Worm (Caenorhabditis elegans): Measurements from ENCODE around the gene F20H11.4.

The F20H11.4 gene

DNA sequence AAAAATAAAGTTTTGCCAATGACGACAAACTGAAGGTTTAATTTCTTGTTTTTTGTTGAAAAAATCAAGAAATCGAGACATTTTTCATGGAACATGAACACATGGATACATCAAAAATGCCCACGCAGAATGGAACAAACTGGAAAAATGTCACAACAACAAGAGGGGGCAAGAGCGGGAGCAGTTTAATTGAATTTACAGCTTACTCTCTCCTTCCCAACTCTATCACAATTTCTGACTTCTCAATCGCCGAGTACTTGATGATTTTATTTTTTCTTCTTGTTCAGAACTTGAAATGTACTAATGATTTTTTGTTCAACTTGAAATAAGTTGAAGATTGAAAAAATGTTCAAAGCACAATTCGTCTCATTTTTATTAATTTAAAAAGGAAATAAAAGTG lies 36.9 kb downstream of the F20H11.4 start:
- TF ChIP-seq Y67H2A.10 (GFP tag; conservative IDR thresholded peaks at IDR 0.05), result no peak
- no peak for TF ChIP-seq ztf-26 (tag; optimal IDR thresholded peaks at IDR 0.05)
- no peak for TF ChIP-seq ceh-91 (GFP tag; IDR thresholded peaks at IDR 0.05)
- no peak for TF ChIP-seq F23B12.7 (tag; optimal IDR thresholded peaks at IDR 0.05; ENCODE audit: insufficient read depth)
- no peak for TF ChIP-seq gei-17 (GFP tag; optimal IDR thresholded peaks at IDR 0.05)
- no peak for TF ChIP-seq lin-26 (GFP tag; IDR thresholded peaks at IDR 0.05)
- TF ChIP-seq nhr-120 (GFP tag; IDR thresholded peaks at IDR 0.05), result no peak
- no peak for TF ChIP-seq nhr-27 (tag; optimal IDR thresholded peaks at IDR 0.05)
- no peak for TF ChIP-seq hlh-12 (tag; optimal IDR thresholded peaks at IDR 0.05)
- TF ChIP-seq mes-4 (tag; optimal IDR thresholded peaks at IDR 0.05), result no peak
- TF ChIP-seq tbp1 (GFP tag; optimal IDR thresholded peaks at IDR 0.05), result no peak
- TF ChIP-seq madf-3 (GFP tag; IDR thresholded peaks at IDR 0.05), result no peak
- TF ChIP-seq tlf-1 (GFP tag; optimal IDR thresholded peaks at IDR 0.05), result no peak
- no peak for TF ChIP-seq Y79H2A.3 (GFP tag; conservative IDR thresholded peaks at IDR 0.05)
- TF ChIP-seq ceh-79 (tag; optimal IDR thresholded peaks at IDR 0.05), result no peak
- TF ChIP-seq ceh-40 (GFP tag; IDR thresholded peaks at IDR 0.05), result no peak
- TF ChIP-seq B0035.1 (tag; optimal IDR thresholded peaks at IDR 0.05), result no peak
- no peak for TF ChIP-seq aptf-3 (GFP tag; IDR thresholded peaks at IDR 0.05)
- TF ChIP-seq ztf-18 (tag; optimal IDR thresholded peaks at IDR 0.05), result no peak
- no peak for TF ChIP-seq chd-7 (tag; optimal IDR thresholded peaks at IDR 0.05)

DNA sequence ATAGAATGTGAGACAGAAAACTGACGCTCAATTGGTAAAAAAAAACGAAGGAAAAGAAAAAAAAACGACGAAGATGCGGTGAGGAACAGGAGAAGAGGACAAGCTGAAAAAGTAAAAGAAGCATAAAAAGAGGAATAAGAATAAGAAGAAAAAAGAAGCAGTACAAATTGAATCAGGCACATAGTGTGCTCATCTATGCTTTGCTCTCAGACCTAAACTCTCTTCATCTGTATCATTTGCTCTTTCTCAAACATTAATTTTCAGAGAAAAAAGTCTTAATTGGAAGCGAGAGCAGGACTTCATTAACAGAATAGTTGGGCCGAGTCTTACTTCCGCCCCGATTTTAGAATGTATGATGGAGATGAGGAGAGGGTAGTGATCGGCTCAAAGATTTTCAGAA lies 38.5 kb downstream of the F20H11.4 start:
- no peak for TF ChIP-seq aptf-3 (GFP tag; IDR thresholded peaks at IDR 0.05)
- no peak for TF ChIP-seq D2030.7 (GFP tag; IDR thresholded peaks at IDR 0.05)
- peak in 1 of 3 experiments; percentile 17 for TF ChIP-seq lin-35 (GFP tag; optimal IDR thresholded peaks at IDR 0.05)

DNA sequence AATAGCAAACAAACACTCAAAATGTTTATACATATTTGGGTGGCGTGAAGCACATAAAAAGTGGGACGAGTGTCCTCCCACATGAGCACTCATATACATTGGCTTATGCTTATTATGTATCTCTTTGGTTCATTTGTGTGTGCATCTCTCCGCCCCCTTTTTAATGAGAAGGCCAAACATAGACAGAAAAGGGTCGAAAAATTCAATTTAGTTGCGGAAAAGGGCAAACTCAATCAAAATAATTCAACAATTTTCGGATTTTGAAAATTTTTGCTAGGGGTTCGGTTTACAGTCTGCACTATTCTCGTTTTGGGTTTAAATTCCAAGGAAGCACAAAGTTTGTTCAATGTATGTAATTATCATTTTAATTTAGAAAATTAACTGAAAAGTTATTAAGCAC lies 39.1 kb downstream of the F20H11.4 start:
- TF ChIP-seq F49E8.2 (tag; optimal IDR thresholded peaks at IDR 0.05; ENCODE audit: insufficient read depth) (no peak), athp-1 (tag; optimal IDR thresholded peaks at IDR 0.05) (no peak), snpc-3.4 (tag; optimal IDR thresholded peaks at IDR 0.05) (no peak), B0019.2 (GFP tag; conservative IDR thresholded peaks at IDR 0.05) (no peak), snpc-4 (GFP tag; optimal IDR thresholded peaks at IDR 0.05) (no peak), snpc-4 (tag; optimal IDR thresholded peaks at IDR 0.05) (no peak), ztf-22 (GFP tag; optimal IDR thresholded peaks at IDR 0.05) (no peak), him-1 (tag; optimal IDR thresholded peaks at IDR 0.05) (no peak), F39B2.1 (GFP tag; IDR thresholded peaks at IDR 0.05) (no peak), Y95B8A.8 (GFP tag; IDR thresholded peaks at IDR 0.05) (no peak), nhr-120 (GFP tag; IDR thresholded peaks at IDR 0.05) (no peak), ztf-25 (GFP tag; IDR thresholded peaks at IDR 0.05) (no peak), F23B12.7 (tag; optimal IDR thresholded peaks at IDR 0.05; ENCODE audit: insufficient read depth) (no peak), lin-26 (GFP tag; IDR thresholded peaks at IDR 0.05) (no peak), Y67H2A.10 (GFP tag; conservative IDR thresholded peaks at IDR 0.05) (no peak), tlf-1 (GFP tag; optimal IDR thresholded peaks at IDR 0.05) (no peak), efl-1 (GFP tag; optimal IDR thresholded peaks at IDR 0.05) (no peak), dpff-1 (tag; optimal IDR thresholded peaks at IDR 0.05) (no peak), ceh-58 (GFP tag; IDR thresholded peaks at IDR 0.05) (no peak), nhr-179 (tag; optimal IDR thresholded peaks at IDR 0.05) (no peak)
